Fruit fly (Drosophila melanogaster) whole organism, embryonic: ENCODE data around the gene kay.

ENCODE experiments used
- Blimp-1 ChIP-seq: fragments of 200-800 bp; sonication (Bioruptor generic); optimal IDR thresholded peaks from 3 replicates; lab custom pipeline; 2018; ENCODE audit warnings: missing biosample characterization, missing genetic modification characterization, mild to moderate bottlenecking, moderate library complexity, missing genetic modification reagents
- CG10267 ChIP-seq: fragments of 200-800 bp; sonication (Bioruptor generic); optimal IDR thresholded peaks from 2 replicates; lab custom pipeline; 2018; ENCODE audit warnings: missing biosample characterization, mild to moderate bottlenecking, missing genetic modification characterization, moderate library complexity
- CG10543 ChIP-seq: fragments of 200-800 bp; sonication (Bioruptor generic); optimal IDR thresholded peaks from 3 replicates; lab custom pipeline; 2017; ENCODE audit warnings: missing biosample characterization, mild to moderate bottlenecking, missing genetic modification characterization, moderate library complexity
- CG11504 ChIP-seq: fragments of 200-800 bp; sonication (Bioruptor generic); optimal IDR thresholded peaks from 3 replicates; lab custom pipeline; 2019; ENCODE audit warnings: missing biosample characterization, mild to moderate bottlenecking, missing genetic modification characterization, moderate library complexity
- CG11560 ChIP-seq: fragments of 200-800 bp; sonication (Bioruptor generic); IDR thresholded peaks from 3 replicates; pipeline ENCODE4 v1.3.6; 2022; ENCODE audit warnings: missing biosample characterization, missing genetic modification characterization
- CG12659 ChIP-seq: fragments of 200-800 bp; sonication (Bioruptor generic); optimal IDR thresholded peaks from 3 replicates; lab custom pipeline; 2017; ENCODE audit warnings: mild to moderate bottlenecking, missing biosample characterization, missing genetic modification reagents, missing genetic modification characterization
- CG13287 ChIP-seq: fragments of 200-800 bp; sonication (Bioruptor generic); IDR thresholded peaks from 2 replicates; pipeline ENCODE4 v1.3.6; 2022; ENCODE audit warnings: missing biosample characterization, missing genetic modification characterization; ENCODE audit not compliant: partially characterized antibody
- CG13775 ChIP-seq: fragments of 200-800 bp; sonication (Bioruptor generic); optimal IDR thresholded peaks from 3 replicates; lab custom pipeline; 2017; ENCODE audit warnings: missing biosample characterization, mild to moderate bottlenecking, missing genetic modification characterization
- CG13894 ChIP-seq: fragments of 200-800 bp; sonication (Bioruptor generic); optimal IDR thresholded peaks from 3 replicates; lab custom pipeline; 2018; ENCODE audit warnings: missing biosample characterization, mild to moderate bottlenecking, missing genetic modification characterization, moderate library complexity
- CG1603 ChIP-seq: fragments of 200-800 bp; sonication (Bioruptor generic); optimal IDR thresholded peaks from 2 replicates; lab custom pipeline; 2019; ENCODE audit warnings: missing biosample characterization, mild to moderate bottlenecking, missing genetic modification characterization, moderate library complexity
- CG1832 ChIP-seq: fragments of 200-800 bp; sonication (Bioruptor generic); optimal IDR thresholded peaks from 2 replicates; lab custom pipeline; 2017; ENCODE audit warnings: missing biosample characterization, mild to moderate bottlenecking, missing genetic modification characterization, inconsistent platforms
- CG18599 ChIP-seq: fragments of 200-800 bp; sonication (Bioruptor generic); optimal IDR thresholded peaks from 3 replicates; lab custom pipeline; 2017; ENCODE audit warnings: missing biosample characterization, missing genetic modification characterization, mild to moderate bottlenecking, moderate library complexity, missing genetic modification reagents
- CG31224 ChIP-seq: fragments of 200-800 bp; sonication (Bioruptor generic); IDR thresholded peaks from 2 replicates; pipeline ENCODE4 v1.3.6; 2022; ENCODE audit warnings: missing biosample characterization, missing genetic modification characterization
- CG33557 ChIP-seq: fragments of 200-800 bp; sonication (Bioruptor generic); optimal IDR thresholded peaks from 2 replicates; lab custom pipeline; 2019; ENCODE audit warnings: missing biosample characterization, mild to moderate bottlenecking, missing genetic modification characterization, moderate library complexity
- CG6254 ChIP-seq: fragments of 200-800 bp; sonication (Bioruptor generic); optimal IDR thresholded peaks from 3 replicates; lab custom pipeline; 2017; ENCODE audit warnings: mild to moderate bottlenecking, missing biosample characterization, missing genetic modification reagents, missing genetic modification characterization
- CG7357 ChIP-seq: fragments of 200-800 bp; sonication (Bioruptor generic); IDR thresholded peaks from 3 replicates; pipeline ENCODE4 v1.3.6; 2022; ENCODE audit warnings: missing biosample characterization, missing genetic modification characterization
- CG7987 ChIP-seq: fragments of 200-800 bp; sonication (Bioruptor generic); optimal IDR thresholded peaks from 2 replicates; lab custom pipeline; 2018; ENCODE audit warnings: missing biosample characterization, mild to moderate bottlenecking, missing genetic modification characterization, moderate library complexity
- CG9609 ChIP-seq: fragments of 200-800 bp; sonication (Bioruptor generic); optimal IDR thresholded peaks from 3 replicates; lab custom pipeline; 2016; ENCODE audit warnings: missing biosample characterization, missing genetic modification characterization
- CrebB ChIP-seq: fragments of 200-800 bp; sonication (Bioruptor generic); optimal IDR thresholded peaks from 3 replicates; lab custom pipeline; 2018; ENCODE audit warnings: missing biosample characterization, mild to moderate bottlenecking, missing genetic modification characterization
- Eip74EF ChIP-seq, 2 experiments: fragments of 200-800 bp in 1 of 2; fragments of >200 bp in 1 of 2; sonication (Bioruptor generic) in 1 of 2; optimal IDR thresholded peaks; 2 replicates each; lab custom pipeline; 2017 to 2019; ENCODE audit warnings: missing biosample characterization in 2 of 2, missing genetic modification characterization in 2 of 2, mild to moderate bottlenecking in 1 of 2, moderate library complexity in 1 of 2
- HmgD ChIP-seq: fragments of 200-800 bp; sonication (Bioruptor generic); optimal IDR thresholded peaks from 3 replicates; lab custom pipeline; 2016; ENCODE audit warnings: missing biosample characterization, missing genetic modification characterization
- HmgZ ChIP-seq: fragments of 200-800 bp; sonication (Bioruptor generic); optimal IDR thresholded peaks from 2 replicates; lab custom pipeline; 2018; ENCODE audit warnings: missing biosample characterization, mild to moderate bottlenecking, missing genetic modification characterization
- Hsf ChIP-seq: fragments of 200-800 bp; sonication (Bioruptor generic); optimal IDR thresholded peaks from 3 replicates; lab custom pipeline; 2016; ENCODE audit warnings: missing biosample characterization, missing genetic modification characterization
- Lpt ChIP-seq: fragments of >200 bp; optimal IDR thresholded peaks from 2 replicates; lab custom pipeline; 2018; ENCODE audit warnings: missing biosample characterization, missing genetic modification characterization
- Mrtf ChIP-seq: fragments of 200-800 bp; sonication (Bioruptor generic); IDR thresholded peaks from 3 replicates; pipeline ENCODE4 v1.3.6; 2022; ENCODE audit warnings: missing biosample characterization, missing genetic modification characterization
- Nf-YB ChIP-seq: fragments of 200-800 bp; sonication (Bioruptor generic); optimal IDR thresholded peaks from 3 replicates; lab custom pipeline; 2019; ENCODE audit warnings: missing biosample characterization, mild to moderate bottlenecking, missing genetic modification characterization, moderate library complexity
- Nf-YC ChIP-seq: fragments of 200-800 bp; optimal IDR thresholded peaks from 3 replicates; lab custom pipeline; 2019; ENCODE audit warnings: missing biosample characterization, mild to moderate bottlenecking, missing genetic modification characterization, moderate library complexity
- Sox100B ChIP-seq: fragments of 200-800 bp; sonication (Bioruptor generic); optimal IDR thresholded peaks from 3 replicates; lab custom pipeline; 2018; ENCODE audit warnings: missing biosample characterization, mild to moderate bottlenecking, missing genetic modification characterization
- Stat92E ChIP-seq, 3 experiments: fragments of >200 bp in 2 of 3; fragments of 200-800 bp in 1 of 3; sonication (Bioruptor generic) in 1 of 3; optimal IDR thresholded peaks; 2 replicates each; lab custom pipeline; 2017 to 2019; ENCODE audit warnings: missing biosample characterization in 3 of 3, missing genetic modification characterization in 3 of 3, mild to moderate bottlenecking in 1 of 3, moderate library complexity in 1 of 3
- abd-A ChIP-seq: fragments of 200-800 bp; sonication (Bioruptor generic); optimal IDR thresholded peaks from 3 replicates; lab custom pipeline; 2019; ENCODE audit warnings: missing biosample characterization, mild to moderate bottlenecking, missing genetic modification characterization, moderate library complexity
- cad ChIP-seq: fragments of >200 bp; optimal IDR thresholded peaks from 2 replicates; lab custom pipeline; 2017; ENCODE audit warnings: missing biosample characterization, missing genetic modification characterization
- chinmo ChIP-seq: fragments of 200-800 bp; sonication (Bioruptor generic); IDR thresholded peaks from 4 replicates; pipeline ENCODE4 v1.3.6; 2022; ENCODE audit warnings: missing biosample characterization, missing genetic modification characterization; ENCODE audit not compliant: partially characterized antibody
- ci ChIP-seq: fragments of 200-800 bp; sonication (Bioruptor generic); IDR thresholded peaks from 3 replicates; pipeline ENCODE4 v1.3.6; 2022; ENCODE audit warnings: missing biosample characterization, missing genetic modification characterization
- crol ChIP-seq: fragments of 200-800 bp; sonication (Bioruptor generic); IDR thresholded peaks from 2 replicates; pipeline ENCODE4 v1.3.6; 2022; ENCODE audit warnings: missing biosample characterization, missing genetic modification characterization
- cwo ChIP-seq: fragments of 200-800 bp; sonication (Bioruptor generic); optimal IDR thresholded peaks from 3 replicates; lab custom pipeline; 2017; ENCODE audit warnings: missing biosample characterization, missing genetic modification characterization, mild to moderate bottlenecking, moderate library complexity, missing genetic modification reagents
- dmrt99B ChIP-seq: fragments of 200-800 bp; sonication (Bioruptor generic); optimal IDR thresholded peaks from 2 replicates; lab custom pipeline; 2018; ENCODE audit warnings: missing biosample characterization, mild to moderate bottlenecking, missing genetic modification characterization, moderate library complexity
- dpn ChIP-seq, 2 experiments: fragments of 200-800 bp; sonication (Bioruptor generic); optimal IDR thresholded peaks; 3 replicates each; lab custom pipeline; 2016; ENCODE audit warnings: missing biosample characterization in 2 of 2, missing genetic modification characterization in 2 of 2
- gfzf ChIP-seq: fragments of 200-800 bp; sonication (Bioruptor generic); optimal IDR thresholded peaks from 2 replicates; lab custom pipeline; 2016; ENCODE audit warnings: missing biosample characterization, mild to moderate bottlenecking, missing genetic modification characterization, moderate library complexity
- gt ChIP-seq: fragments of 200-800 bp; sonication (Bioruptor generic); IDR thresholded peaks from 2 replicates; pipeline ENCODE4 v1.3.6; 2022; ENCODE audit warnings: missing biosample characterization, missing genetic modification characterization
- kni ChIP-seq: fragments of 200-800 bp; sonication (Bioruptor generic); optimal IDR thresholded peaks from 3 replicates; lab custom pipeline; 2017; ENCODE audit warnings: mild to moderate bottlenecking, missing biosample characterization, missing genetic modification reagents, missing genetic modification characterization
- nom ChIP-seq: fragments of 200-800 bp; sonication (Bioruptor generic); optimal IDR thresholded peaks from 2 replicates; lab custom pipeline; 2017; ENCODE audit warnings: missing biosample characterization, missing genetic modification characterization, mild to moderate bottlenecking, moderate library complexity, missing genetic modification reagents
- pho ChIP-seq: fragments of 200-800 bp; sonication (Bioruptor generic); optimal IDR thresholded peaks from 2 replicates; lab custom pipeline; 2016; ENCODE audit warnings: missing biosample characterization, missing genetic modification characterization
- sr ChIP-seq: fragments of 200-800 bp; sonication (Bioruptor generic); IDR thresholded peaks from 3 replicates; pipeline ENCODE4 v1.3.6; 2022; ENCODE audit warnings: missing biosample characterization, missing genetic modification characterization
- tll ChIP-seq, 2 experiments: fragments of 200-800 bp in 1 of 2; fragments of >200 bp in 1 of 2; sonication (Bioruptor generic) in 1 of 2; optimal IDR thresholded peaks; 2 replicates each; lab custom pipeline; 2017 to 2019; ENCODE audit warnings: missing biosample characterization in 2 of 2, missing genetic modification characterization in 2 of 2, mild to moderate bottlenecking in 1 of 2, moderate library complexity in 1 of 2
- yki ChIP-seq: fragments of >200 bp; optimal IDR thresholded peaks from 3 replicates; lab custom pipeline; 2018
- zfh1 ChIP-seq: fragments of 200-800 bp; sonication (Bioruptor generic); IDR thresholded peaks from 3 replicates; pipeline ENCODE4 v1.3.6; 2022; ENCODE audit warnings: missing biosample characterization, missing genetic modification characterization
- zfh2 ChIP-seq: fragments of 200-800 bp; sonication (Bioruptor generic); optimal IDR thresholded peaks from 2 replicates; lab custom pipeline; 2016; ENCODE audit warnings: missing biosample characterization, missing genetic modification characterization

Gene kay

dm6 chr3R:29778139-29778984, 12.6 kb downstream of the kay start (continued):
- TF ChIP-seq gfzf (GFP tag; lab: Kevin White, UChicago) (no peak), CrebB (tag; lab: Kevin White, UChicago) (no peak), CG10543 (GFP tag; lab: Kevin White, UChicago) (peak; percentile 27), cwo (GFP tag; lab: Kevin White, UChicago) (peak; percentile 65), Hsf (GFP tag; lab: Kevin White, UChicago) (no peak), HmgZ (no peak), HmgD (GFP tag; lab: Kevin White, UChicago) (no peak), CG33557 (no peak), gt (GFP tag; lab: Robert Waterston, UW) (no peak), CG7987 (GFP tag; lab: Kevin White, UChicago) (no peak), CG10267 (tag; lab: Kevin White, UChicago) (no peak), ci (GFP tag; lab: Robert Waterston, UW) (peak; percentile 29; the same call in 1 of the 3 replicates), cad (GFP tag; lab: Kevin White, UChicago) (no peak), CG13894 (peak; percentile 68), CG1832 (GFP tag; lab: Kevin White, UChicago) (no peak), CG6254 (GFP tag; lab: Kevin White, UChicago) (no peak), CG13287 (GFP tag; lab: Robert Waterston, UW) (peak; percentile 39; the same call in 1 of the 2 replicates), CG11560 (tag; lab: Robert Waterston, UW) (no peak), Nf-YC (tag; lab: Kevin White, UChicago) (peak; percentile 5), zfh2 (no peak), dpn (GFP tag; optimal IDR thresholded peaks at IDR 0.05; lab: Kevin White, UChicago) (no peak), CG31224 (no peak), Mrtf (no peak), CG9609 (no peak), CG18599 (GFP tag; lab: Kevin White, UChicago) (no peak), Blimp-1 (GFP tag; lab: Kevin White, UChicago) (no peak), Nf-YB (GFP tag; lab: Kevin White, UChicago) (no peak), chinmo (GFP tag; lab: Robert Waterston, UW) (peak; percentile 95; the same call in 3 of the 4 replicates), CG7357 (GFP tag; lab: Robert Waterston, UW) (no peak), yki (lab: Kevin White, UChicago) (no peak), dmrt99B (tag; lab: Kevin White, UChicago) (no peak), crol (GFP tag; lab: Robert Waterston, UW) (peak; percentile 52; the same call in 1 of the 2 replicates), pho (GFP tag; lab: Kevin White, UChicago) (no peak), abd-A (tag; lab: Kevin White, UChicago) (peak; percentile 47), tll (GFP tag; optimal IDR thresholded peaks at IDR 0.05; lab: Kevin White, UChicago) (no peak), CG13775 (GFP tag; lab: Kevin White, UChicago) (no peak), nom (GFP tag; lab: Kevin White, UChicago) (no peak), Eip74EF (GFP tag; optimal IDR thresholded peaks at IDR 0.05; lab: Kevin White, UChicago) (peak in 1 of 2 experiments; percentile 12), Lpt (GFP tag; lab: Kevin White, UChicago) (no peak), sr (GFP tag; lab: Robert Waterston, UW) (0 out of 3 replicates have a peak, but pooled peaks have one; percentile 21), zfh1 (no peak), Stat92E (GFP tag; optimal IDR thresholded peaks at IDR 0.05; lab: Kevin White, UChicago) (peak in 1 of 3 experiments; percentile 37), kni (no peak), Sox100B (GFP tag; lab: Kevin White, UChicago) (no peak), CG12659 (no peak), CG1603 (tag; lab: Kevin White, UChicago) (no peak), CG11504 (no peak)
